Fruit fly (Drosophila melanogaster): Measurements from ENCODE around the gene Ir76a.

- TF ChIP-seq OdsH (GFP tag; optimal IDR thresholded peaks at IDR 0.05) (no peak), Sp1 (GFP tag; optimal IDR thresholded peaks at IDR 0.05) (no peak), dmrt93B (GFP tag; optimal IDR thresholded peaks at IDR 0.05) (no peak), CG9705 (GFP tag; optimal IDR thresholded peaks at IDR 0.05) (no peak), jim (GFP tag; optimal IDR thresholded peaks at IDR 0.05) (no peak), dsf (GFP tag; optimal IDR thresholded peaks at IDR 0.05; ENCODE audit: borderline replicate concordance) (no peak)
These were observed 20.5 kb upstream of the Ir76a start for dm6 chr3L:19778530-19778929.

Measured in whole organism, wandering third instar larva.